Worm (Caenorhabditis elegans): ENCODE data around the gene C42C1.8.

C42C1.8 gene

ce11 chrIV:12268272-12269045 lies 22.4 kb upstream of the C42C1.8 start, which contains the start of the genes ppm-1.H and rpl-34:
TSS of gene ppm-1.H (minus strand) at chrIV:12268322.
TSS of gene rpl-34 (plus strand) at chrIV:12268995.
- TF ChIP-seq lin-32 (GFP tag; optimal IDR thresholded peaks at IDR 0.05) = no peak
- no peak for TF ChIP-seq M03D4.4 (tag; optimal IDR thresholded peaks at IDR 0.05)
- TF ChIP-seq unc-62 (GFP tag; optimal IDR thresholded peaks at IDR 0.05) = peak; percentile 37
- TF ChIP-seq lsy-2 (tag; optimal IDR thresholded peaks at IDR 0.05) = peak; percentile 96
- peak; percentile 40 for TF ChIP-seq pha-4 (tag; optimal IDR thresholded peaks at IDR 0.05)
- no peak for TF ChIP-seq tbx-8 (GFP tag; optimal IDR thresholded peaks at IDR 0.05)
- peak; percentile 71 for TF ChIP-seq mep-1 (tag; optimal IDR thresholded peaks at IDR 0.05)
- TF ChIP-seq nhr-12 (tag; optimal IDR thresholded peaks at IDR 0.05) = no peak
- no peak for TF ChIP-seq elt-3 (tag; optimal IDR thresholded peaks at IDR 0.05)
- peak; percentile 61 for TF ChIP-seq lin-13 (tag; optimal IDR thresholded peaks at IDR 0.05)
- peak; percentile 58 for TF ChIP-seq nhr-237 (tag; optimal IDR thresholded peaks at IDR 0.05)
- TF ChIP-seq ceh-39 (tag; optimal IDR thresholded peaks at IDR 0.05) = peak; percentile 45
- TF ChIP-seq unc-120 (tag; optimal IDR thresholded peaks at IDR 0.05; ENCODE audit: poor library complexity, severe bottlenecking) = peak; percentile 73
- TF ChIP-seq ces-1 (GFP tag; optimal IDR thresholded peaks at IDR 0.05) = peak; percentile 73
- peak; percentile 52 for TF ChIP-seq ceh-43 (GFP tag; optimal IDR thresholded peaks at IDR 0.05)
- no peak for TF ChIP-seq unc-39 (tag; optimal IDR thresholded peaks at IDR 0.05)
- TF ChIP-seq ham-2 (GFP tag; optimal IDR thresholded peaks at IDR 0.05) = peak; percentile 65
- TF ChIP-seq sptf-1 (tag; optimal IDR thresholded peaks at IDR 0.05) = no peak
- peak; percentile 92 for TF ChIP-seq hlh-1 (tag; optimal IDR thresholded peaks at IDR 0.05)

ce11 chrIV:12270392-12270791 lies 20.5 kb upstream of the C42C1.8 start, which contains the start of gene C42C1.3:
TSS of gene C42C1.3 (minus strand) at chrIV:12270492.
- TF ChIP-seq cnd-1 (tag; optimal IDR thresholded peaks at IDR 0.05) = no peak
- no peak for TF ChIP-seq sem-2 (GFP tag; optimal IDR thresholded peaks at IDR 0.05)
- TF ChIP-seq unc-62 (GFP tag; optimal IDR thresholded peaks at IDR 0.05) = no peak
- no peak for TF ChIP-seq drap-1 (GFP tag; optimal IDR thresholded peaks at IDR 0.05)
- no peak for TF ChIP-seq lsy-2 (tag; optimal IDR thresholded peaks at IDR 0.05)
- no peak for TF ChIP-seq ces-1 (GFP tag; optimal IDR thresholded peaks at IDR 0.05)
- no peak for TF ChIP-seq nhr-28 (tag; optimal IDR thresholded peaks at IDR 0.05)
- TF ChIP-seq ceh-83 (GFP tag; optimal IDR thresholded peaks at IDR 0.05) = no peak
- TF ChIP-seq unc-39 (tag; optimal IDR thresholded peaks at IDR 0.05) = no peak
- no peak for TF ChIP-seq ceh-39 (tag; optimal IDR thresholded peaks at IDR 0.05)
- TF ChIP-seq mls-2 (tag; optimal IDR thresholded peaks at IDR 0.05) = no peak
- no peak for TF ChIP-seq nhr-12 (tag; optimal IDR thresholded peaks at IDR 0.05)
- no peak for TF ChIP-seq flh-1 (GFP tag; optimal IDR thresholded peaks at IDR 0.05)

DNA sequence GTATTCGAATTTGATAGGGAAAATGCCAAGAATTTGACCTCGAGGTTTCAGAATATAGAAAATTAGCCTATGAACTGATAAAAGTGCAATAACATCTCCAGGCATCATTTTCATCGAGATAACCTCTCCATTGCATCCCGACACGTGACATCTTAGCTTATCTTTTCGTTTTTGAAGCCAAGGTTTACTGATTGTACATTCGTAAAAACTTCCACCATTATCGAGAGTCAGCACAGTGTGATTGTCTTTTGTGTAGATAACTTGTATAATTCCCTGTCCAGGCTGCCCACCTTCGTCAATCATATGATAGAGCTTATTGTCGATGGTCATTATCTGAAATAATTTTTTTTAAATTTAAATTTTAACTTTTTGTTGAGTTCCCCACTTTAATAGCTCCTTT lies 16.5 kb upstream of the C42C1.8 start:
- no peak for TF ChIP-seq unc-39 (tag; optimal IDR thresholded peaks at IDR 0.05)
- no peak for TF ChIP-seq zip-8 (tag; optimal IDR thresholded peaks at IDR 0.05)
- TF ChIP-seq lin-13 (tag; optimal IDR thresholded peaks at IDR 0.05) = no peak
- TF ChIP-seq flh-1 (GFP tag; optimal IDR thresholded peaks at IDR 0.05) = no peak
- TF ChIP-seq cnd-1 (tag; optimal IDR thresholded peaks at IDR 0.05) = no peak
- no peak for TF ChIP-seq ces-1 (GFP tag; optimal IDR thresholded peaks at IDR 0.05)
- no peak for TF ChIP-seq hlh-1 (tag; optimal IDR thresholded peaks at IDR 0.05)
- no peak for TF ChIP-seq ham-2 (GFP tag; optimal IDR thresholded peaks at IDR 0.05)
- TF ChIP-seq unc-62 (GFP tag; optimal IDR thresholded peaks at IDR 0.05) = no peak

DNA sequence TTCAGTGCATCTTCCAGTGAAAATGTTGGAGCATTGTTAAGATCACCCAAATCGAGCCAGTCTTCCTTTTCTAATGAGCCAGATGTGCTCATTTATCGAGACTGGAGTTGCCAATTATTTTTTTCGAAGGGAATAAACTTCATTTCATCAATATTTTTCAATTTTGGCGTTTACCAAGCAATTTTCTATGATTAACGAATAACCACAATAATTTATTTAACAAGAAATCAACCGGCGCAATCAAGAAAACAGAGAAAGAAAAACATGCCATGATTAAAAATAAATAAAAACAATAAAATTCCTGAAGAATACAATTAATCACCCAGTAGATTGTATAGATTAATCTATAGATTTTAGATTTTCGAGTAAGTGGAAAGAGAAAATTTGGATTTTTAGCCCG lies 15.0 kb upstream of the C42C1.8 start, which contains the start of gene vps-8:
vps-8 (minus strand) TSS at position 101 of the 400 bp plus-strand sequence.
- TF ChIP-seq nhr-76 (tag; optimal IDR thresholded peaks at IDR 0.05) (no peak), mls-2 (tag; optimal IDR thresholded peaks at IDR 0.05) (no peak), ztf-11 (tag; optimal IDR thresholded peaks at IDR 0.05) (no peak), drap-1 (GFP tag; optimal IDR thresholded peaks at IDR 0.05) (no peak), nhr-28 (tag; optimal IDR thresholded peaks at IDR 0.05) (no peak)

DNA sequence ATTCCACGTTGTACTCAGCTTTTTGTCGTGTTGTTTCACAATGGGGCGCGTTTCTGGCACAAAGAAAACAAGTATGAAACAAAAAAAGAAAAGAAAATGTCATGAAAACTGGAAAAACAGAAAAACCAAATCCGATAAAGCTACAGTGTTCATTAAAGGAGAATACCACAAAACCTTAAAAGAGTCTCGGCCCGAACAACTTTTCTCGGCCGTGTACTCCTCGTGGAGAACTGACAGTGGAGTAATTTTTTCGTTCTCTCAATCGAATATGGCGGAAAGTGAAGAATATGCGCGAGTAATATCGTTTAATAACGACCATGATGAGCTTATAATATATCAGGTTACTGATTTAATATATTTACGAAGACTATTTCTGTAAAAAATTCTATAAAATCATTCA lies 12.3 kb upstream of the C42C1.8 start, which contains the start of the genes tag-335 and vkmt-1:
tag-335 (minus strand) TSS at position 88 of the 400 bp plus-strand sequence.
vkmt-1 (plus strand) TSS at position 219 of the 400 bp plus-strand sequence.
- TF ChIP-seq nhr-28 (tag; optimal IDR thresholded peaks at IDR 0.05) (no peak), nhr-2 (tag; optimal IDR thresholded peaks at IDR 0.05) (no peak), mls-2 (tag; optimal IDR thresholded peaks at IDR 0.05) (no peak), unc-39 (tag; optimal IDR thresholded peaks at IDR 0.05) (no peak), ceh-43 (GFP tag; optimal IDR thresholded peaks at IDR 0.05) (no peak), mep-1 (tag; optimal IDR thresholded peaks at IDR 0.05) (no peak), nhr-12 (tag; optimal IDR thresholded peaks at IDR 0.05) (no peak), hlh-1 (tag; optimal IDR thresholded peaks at IDR 0.05) (no peak), tbx-8 (GFP tag; optimal IDR thresholded peaks at IDR 0.05) (no peak), sem-2 (GFP tag; optimal IDR thresholded peaks at IDR 0.05) (no peak), lin-32 (GFP tag; optimal IDR thresholded peaks at IDR 0.05) (no peak), zip-8 (tag; optimal IDR thresholded peaks at IDR 0.05) (no peak), ceh-39 (tag; optimal IDR thresholded peaks at IDR 0.05) (no peak)
